Fruit fly (Drosophila melanogaster) whole organism, prepupa: ENCODE results near the gene Mp.

Source experiments
- CG10631 ChIP-seq: fragments of 200-800 bp; sonication (Bioruptor generic); optimal IDR thresholded peaks from 2 replicates; lab custom pipeline; 2016; ENCODE audit warnings: missing biosample characterization, missing genetic modification characterization
- CG10669 ChIP-seq: fragments of 200-800 bp; sonication (Bioruptor generic); optimal IDR thresholded peaks from 3 replicates; lab custom pipeline; 2018; ENCODE audit warnings: missing biosample characterization, mild to moderate bottlenecking, missing genetic modification characterization, moderate library complexity
- CG11294 ChIP-seq: fragments of 200-800 bp; sonication (Bioruptor generic); IDR thresholded peaks from 2 replicates; pipeline ENCODE4 v1.3.6; 2022; ENCODE audit warnings: missing biosample characterization, missing genetic modification characterization
- CG11902 ChIP-seq: fragments of 200-800 bp; sonication (Bioruptor generic); optimal IDR thresholded peaks from 3 replicates; lab custom pipeline; 2016; ENCODE audit warnings: missing biosample characterization, missing genetic modification characterization
- CG15336 ChIP-seq: fragments of 200-800 bp; sonication (Bioruptor generic); IDR thresholded peaks from 2 replicates; pipeline ENCODE4 v1.3.6; 2022; ENCODE audit warnings: missing biosample characterization, missing genetic modification characterization
- CG1621 ChIP-seq: fragments of 200-800 bp; sonication (Bioruptor generic); optimal IDR thresholded peaks from 3 replicates; lab custom pipeline; 2018; ENCODE audit warnings: missing biosample characterization, mild to moderate bottlenecking, missing genetic modification characterization
- CG16779 ChIP-seq: fragments of 200-800 bp; sonication (Bioruptor generic); optimal IDR thresholded peaks from 3 replicates; lab custom pipeline; 2017; ENCODE audit warnings: missing biosample characterization, mild to moderate bottlenecking, missing genetic modification characterization
- CG3032 ChIP-seq: fragments of 200-800 bp; optimal IDR thresholded peaks from 2 replicates; lab custom pipeline; 2019; ENCODE audit warnings: missing biosample characterization, mild to moderate bottlenecking, missing genetic modification characterization, moderate library complexity
- CG31627 ChIP-seq: fragments of 200-800 bp; sonication (Bioruptor generic); optimal IDR thresholded peaks from 3 replicates; lab custom pipeline; 2016; ENCODE audit warnings: missing biosample characterization, missing genetic modification characterization
- CG32006 ChIP-seq: fragments of 200-800 bp; sonication (Bioruptor generic); optimal IDR thresholded peaks from 3 replicates; lab custom pipeline; 2017; ENCODE audit warnings: missing biosample characterization, mild to moderate bottlenecking, missing genetic modification characterization
- CG34406 ChIP-seq: fragments of 200-800 bp; sonication (Bioruptor generic); optimal IDR thresholded peaks from 3 replicates; lab custom pipeline; 2016; ENCODE audit warnings: missing biosample characterization, missing genetic modification characterization
- CG6163 ChIP-seq: fragments of 200-800 bp; sonication (Bioruptor generic); IDR thresholded peaks from 3 replicates; pipeline ENCODE4 v1.3.6; 2022; ENCODE audit warnings: missing biosample characterization, missing genetic modification characterization
- CG6792 ChIP-seq: fragments of 200-800 bp; sonication (Bioruptor generic); optimal IDR thresholded peaks from 3 replicates; lab custom pipeline; 2016; ENCODE audit warnings: missing biosample characterization, missing genetic modification characterization
- CG6854 ChIP-seq: fragments of 200-800 bp; sonication (Bioruptor generic); optimal IDR thresholded peaks from 2 replicates; lab custom pipeline; 2017; ENCODE audit warnings: missing biosample characterization, mild to moderate bottlenecking, missing genetic modification characterization
- CG8119 ChIP-seq: fragments of 200-800 bp; sonication (Bioruptor generic); IDR thresholded peaks from 3 replicates; pipeline ENCODE4 v1.3.6; 2022; ENCODE audit warnings: missing biosample characterization, missing genetic modification characterization
- CG8319 ChIP-seq: fragments of 200-800 bp; sonication (Bioruptor generic); optimal IDR thresholded peaks from 3 replicates; lab custom pipeline; 2016; ENCODE audit warnings: missing biosample characterization, missing genetic modification characterization
- CG8632 ChIP-seq: fragments of 200-800 bp; sonication (Bioruptor generic); optimal IDR thresholded peaks from 3 replicates; lab custom pipeline; 2016; ENCODE audit warnings: missing biosample characterization, missing genetic modification characterization
- CG9139 ChIP-seq: fragments of 200-800 bp; sonication (Bioruptor generic); optimal IDR thresholded peaks from 3 replicates; lab custom pipeline; 2017; ENCODE audit warnings: missing biosample characterization, mild to moderate bottlenecking, missing genetic modification characterization
- Eip75B ChIP-seq: fragments of 200-800 bp; sonication (Bioruptor generic); optimal IDR thresholded peaks from 3 replicates; lab custom pipeline; 2016; ENCODE audit warnings: missing biosample characterization, missing genetic modification characterization
- Eip78C ChIP-seq: fragments of 200-800 bp; sonication (Bioruptor generic); peaks from one replicate; lab custom pipeline; 2016; ENCODE audit warnings: missing biosample characterization, missing genetic modification characterization
- Eip93F ChIP-seq: fragments of 200-800 bp; sonication (Bioruptor generic); optimal IDR thresholded peaks from 2 replicates; lab custom pipeline; 2016; ENCODE audit warnings: missing biosample characterization, mild to moderate bottlenecking, missing genetic modification characterization
- Ets21C ChIP-seq: fragments of 200-800 bp; sonication (Bioruptor generic); optimal IDR thresholded peaks from 3 replicates; lab custom pipeline; 2016; ENCODE audit warnings: missing biosample characterization, missing genetic modification characterization
- Ets96B ChIP-seq: fragments of 200-800 bp; optimal IDR thresholded peaks from 2 replicates; lab custom pipeline; 2019; ENCODE audit warnings: missing biosample characterization, mild to moderate bottlenecking, missing genetic modification characterization, moderate library complexity
- Gug ChIP-seq: fragments of 200-800 bp; sonication (Bioruptor generic); IDR thresholded peaks from 2 replicates; pipeline ENCODE4 v1.3.6; 2022; ENCODE audit warnings: missing biosample characterization, missing genetic modification characterization
- Hr38 ChIP-seq: sonication (Bioruptor generic); optimal IDR thresholded peaks from 2 replicates; lab custom pipeline; 2016; ENCODE audit warnings: missing biosample characterization, missing genetic modification characterization
- Hr39 ChIP-seq: fragments of 200-800 bp; sonication (Bioruptor generic); optimal IDR thresholded peaks from 2 replicates; lab custom pipeline; 2016; ENCODE audit warnings: missing biosample characterization, missing genetic modification characterization
- Hr4 ChIP-seq: fragments of 200-800 bp; sonication (Bioruptor generic); optimal IDR thresholded peaks from 3 replicates; lab custom pipeline; 2016; ENCODE audit warnings: missing biosample characterization, missing genetic modification characterization
- Lpt ChIP-seq: fragments of 200-800 bp; sonication (Bioruptor generic); optimal IDR thresholded peaks from 3 replicates; lab custom pipeline; 2016; ENCODE audit warnings: missing biosample characterization, missing genetic modification characterization
- OdsH ChIP-seq: fragments of 200-800 bp; sonication (Bioruptor generic); optimal IDR thresholded peaks from 3 replicates; lab custom pipeline; 2016; ENCODE audit warnings: missing biosample characterization, missing genetic modification characterization
- Sox102F ChIP-seq: fragments of 200-800 bp; sonication (Bioruptor generic); optimal IDR thresholded peaks from 2 replicates; lab custom pipeline; 2016; ENCODE audit warnings: missing biosample characterization, mild to moderate bottlenecking, missing genetic modification characterization
- Sox14 ChIP-seq: fragments of 200-800 bp; sonication (Bioruptor generic); optimal IDR thresholded peaks from 3 replicates; lab custom pipeline; 2016; ENCODE audit warnings: missing biosample characterization, missing genetic modification characterization
- achi ChIP-seq: fragments of 200-800 bp; sonication (Bioruptor generic); optimal IDR thresholded peaks from 3 replicates; lab custom pipeline; 2016; ENCODE audit warnings: missing biosample characterization, missing genetic modification characterization
- cyc ChIP-seq: fragments of 200-800 bp; sonication (Bioruptor generic); optimal IDR thresholded peaks from 3 replicates; lab custom pipeline; 2016; ENCODE audit warnings: missing biosample characterization, missing genetic modification characterization
- dac ChIP-seq: fragments of 200-800 bp; sonication (Bioruptor generic); optimal IDR thresholded peaks from 2 replicates; lab custom pipeline; 2017; ENCODE audit warnings: missing biosample characterization, mild to moderate bottlenecking, missing genetic modification characterization
- dsx ChIP-seq: fragments of 200-800 bp; optimal IDR thresholded peaks from 3 replicates; lab custom pipeline; 2019; ENCODE audit warnings: missing biosample characterization, mild to moderate bottlenecking, missing genetic modification characterization, moderate library complexity; ENCODE audit not compliant: poor library complexity, severe bottlenecking
- esn ChIP-seq: fragments of 200-800 bp; sonication (Bioruptor generic); optimal IDR thresholded peaks from 2 replicates; lab custom pipeline; 2016; ENCODE audit warnings: missing biosample characterization, mild to moderate bottlenecking, missing genetic modification characterization, moderate library complexity
- fd59A ChIP-seq: fragments of 200-800 bp; sonication (Bioruptor generic); optimal IDR thresholded peaks from 2 replicates; lab custom pipeline; 2017; ENCODE audit warnings: missing biosample characterization, mild to moderate bottlenecking, missing genetic modification characterization, missing genetic modification reagents
- fd85E ChIP-seq: fragments of 200-800 bp; sonication (Bioruptor generic); optimal IDR thresholded peaks from 3 replicates; lab custom pipeline; 2016; ENCODE audit warnings: missing biosample characterization, missing genetic modification characterization
- fkh ChIP-seq: fragments of 200-800 bp; sonication (Bioruptor generic); optimal IDR thresholded peaks from 3 replicates; lab custom pipeline; 2017; ENCODE audit warnings: missing biosample characterization, mild to moderate bottlenecking, missing genetic modification characterization, moderate library complexity
- net ChIP-seq: fragments of 200-800 bp; sonication (Bioruptor generic); optimal IDR thresholded peaks from 3 replicates; lab custom pipeline; 2016; ENCODE audit warnings: missing biosample characterization, missing genetic modification characterization
- salr ChIP-seq, 2 experiments: fragments of 200-800 bp; sonication (Bioruptor generic); optimal IDR thresholded peaks; 3 replicates each; lab custom pipeline; 2016 to 2018; ENCODE audit warnings: missing biosample characterization in 2 of 2, missing genetic modification characterization in 2 of 2, mild to moderate bottlenecking in 1 of 2
- spab ChIP-seq: fragments of 200-800 bp; sonication (Bioruptor generic); optimal IDR thresholded peaks from 2 replicates; lab custom pipeline; 2017; ENCODE audit warnings: missing biosample characterization, mild to moderate bottlenecking, missing genetic modification characterization, missing genetic modification reagents
- ss ChIP-seq, 2 experiments: fragments of 200-800 bp; sonication (Bioruptor generic); optimal IDR thresholded peaks; 2 replicates in 1 of 2; 3 replicates in 1 of 2; lab custom pipeline; 2017 to 2018; ENCODE audit warnings: mild to moderate bottlenecking in 2 of 2, missing biosample characterization in 2 of 2, missing genetic modification characterization in 2 of 2, moderate library complexity in 1 of 2
- topi ChIP-seq: fragments of 200-800 bp; sonication (Bioruptor generic); optimal IDR thresholded peaks from 3 replicates; lab custom pipeline; 2016; ENCODE audit warnings: missing biosample characterization, missing genetic modification characterization
- vri ChIP-seq: fragments of 200-800 bp; sonication (Bioruptor generic); optimal IDR thresholded peaks from 3 replicates; lab custom pipeline; 2016; ENCODE audit warnings: missing biosample characterization, mild to moderate bottlenecking, missing genetic modification characterization

Mp gene

dm6 chr3L:6955254-6956229 is 43.1 kb upstream of the Mp start, which contains the start of the genes CG10077 and CG9948 (continued):
- no peak for TF ChIP-seq Hr38 (GFP tag; lab: Kevin White, UChicago)
- peak; percentile 92 for TF ChIP-seq Hr4 (GFP tag; lab: Kevin White, UChicago)
- TF ChIP-seq CG8632 (GFP tag; lab: Kevin White, UChicago) = peak; percentile 89
- peak; percentile 95 for TF ChIP-seq CG15336 (GFP tag; lab: Robert Waterston, UW)
- peak; percentile 88 for TF ChIP-seq CG6792 (GFP tag; lab: Kevin White, UChicago)
- peak; percentile 90 for TF ChIP-seq Ets96B
- peak; percentile 82 for TF ChIP-seq Gug (GFP tag; lab: Robert Waterston, UW)
- no peak for TF ChIP-seq fd85E (GFP tag; lab: Kevin White, UChicago)
- TF ChIP-seq esn = peak; percentile 93
- peak; percentile 94 for TF ChIP-seq CG8119
- peak; percentile 75 for TF ChIP-seq CG8319
- peak; percentile 85 for TF ChIP-seq CG11294
- TF ChIP-seq Sox14 (GFP tag; lab: Kevin White, UChicago) = peak; percentile 87
- peak; percentile 86 for TF ChIP-seq Eip93F (GFP tag; lab: Kevin White, UChicago)
- peak; percentile 91 for TF ChIP-seq CG3032 (tag; lab: Kevin White, UChicago)
- peak; percentile 85 for TF ChIP-seq Eip75B (GFP tag; lab: Kevin White, UChicago)
- no peak for TF ChIP-seq CG16779
- no peak for TF ChIP-seq spab
- peak; percentile 92 for TF ChIP-seq OdsH (GFP tag; lab: Kevin White, UChicago)
- TF ChIP-seq Lpt = no peak
- TF ChIP-seq cyc = peak; percentile 85
- TF ChIP-seq CG11902 = peak; percentile 76
- TF ChIP-seq CG6854 (GFP tag; lab: Kevin White, UChicago) = peak; percentile 75
- peak; percentile 83 for TF ChIP-seq fd59A (GFP tag; lab: Kevin White, UChicago)
- TF ChIP-seq CG34406 = peak; percentile 86
- TF ChIP-seq CG32006 (GFP tag; lab: Kevin White, UChicago) = peak; percentile 87
- TF ChIP-seq dac (GFP tag; lab: Kevin White, UChicago) = peak; percentile 51
- peak; percentile 88 for TF ChIP-seq CG10669
- TF ChIP-seq topi (GFP tag; lab: Kevin White, UChicago) = peak; percentile 88
- TF ChIP-seq Ets21C = peak; percentile 81
- TF ChIP-seq CG6163 = peak; percentile 91
- peak; percentile 79 to 88 for TF ChIP-seq ss (GFP tag; optimal IDR thresholded peaks at IDR 0.05; lab: Kevin White, UChicago)
- TF ChIP-seq, all 60 proteins: peak for 53

DNA sequence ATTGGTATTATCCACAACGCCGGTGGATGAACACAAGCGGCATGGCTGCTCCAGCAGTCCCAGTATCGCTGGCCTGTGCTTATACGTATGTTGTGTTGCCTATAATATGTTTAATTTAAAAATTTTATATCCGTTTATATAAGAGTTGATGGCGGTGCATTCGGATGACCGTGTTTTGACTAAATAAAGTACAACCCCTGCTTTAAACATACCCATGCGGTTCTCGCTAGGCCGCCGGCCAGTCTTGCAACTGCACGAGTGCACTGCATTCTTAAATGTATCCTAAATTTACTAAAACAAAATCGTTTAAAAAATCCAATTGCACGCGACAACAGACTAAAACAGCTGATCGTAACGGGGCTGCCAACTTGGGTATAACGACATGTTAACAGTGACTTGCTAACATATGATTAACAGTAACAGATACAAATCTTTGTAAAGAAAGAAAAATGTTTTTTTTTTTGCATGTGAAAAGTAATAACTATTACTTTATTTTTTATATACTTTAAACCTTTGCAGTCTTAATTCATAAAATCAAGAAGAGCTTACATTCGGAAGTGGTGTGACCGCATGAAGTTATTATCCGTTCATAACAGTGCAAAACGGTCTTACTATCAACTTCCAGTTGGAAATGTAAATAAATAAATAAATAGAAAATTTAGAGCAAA is 40.8 kb upstream of the Mp start, which contains the start of the genes Uqcc1 and Surf1:
Gene Uqcc1 (minus strand): TSS at position 356 of the 668 bp plus-strand sequence.
Gene Surf1 (plus strand): TSS at position 594 of the 668 bp plus-strand sequence.
- TF ChIP-seq CG6792 (GFP tag; lab: Kevin White, UChicago) = no peak
- TF ChIP-seq spab = no peak
- no peak for TF ChIP-seq dac (GFP tag; lab: Kevin White, UChicago)
- TF ChIP-seq CG16779 = no peak
- no peak for TF ChIP-seq CG10631 (GFP tag; lab: Kevin White, UChicago)
- TF ChIP-seq fd85E (GFP tag; lab: Kevin White, UChicago) = no peak
- TF ChIP-seq fkh (GFP tag; lab: Kevin White, UChicago) = peak; percentile 93
- TF ChIP-seq vri (GFP tag; lab: Kevin White, UChicago) = no peak
- peak; percentile 3 for TF ChIP-seq Eip75B (GFP tag; lab: Kevin White, UChicago)
- TF ChIP-seq CG9139 = no peak
- no peak for TF ChIP-seq CG34406
- no peak for TF ChIP-seq salr (GFP tag; optimal IDR thresholded peaks at IDR 0.05; lab: Kevin White, UChicago)
- TF ChIP-seq Hr39 (GFP tag; lab: Kevin White, UChicago) = no peak
- no peak for TF ChIP-seq achi (GFP tag; lab: Kevin White, UChicago)
- TF ChIP-seq Eip78C = peak; percentile 63
- TF ChIP-seq net = no peak
- TF ChIP-seq fd59A (GFP tag; lab: Kevin White, UChicago) = no peak
- no peak for TF ChIP-seq CG8119
- no peak for TF ChIP-seq Sox102F (GFP tag; lab: Kevin White, UChicago)
- TF ChIP-seq CG11902 = no peak
- TF ChIP-seq Eip93F (GFP tag; lab: Kevin White, UChicago) = peak; percentile 24
- no peak for TF ChIP-seq dsx (GFP tag; lab: Kevin White, UChicago)
- peak; percentile 20 for TF ChIP-seq esn
- TF ChIP-seq Hr38 (GFP tag; lab: Kevin White, UChicago) = no peak
- no peak for TF ChIP-seq CG6854 (GFP tag; lab: Kevin White, UChicago)
- TF ChIP-seq Ets96B = no peak
- no peak for TF ChIP-seq CG1621
- TF ChIP-seq CG31627 = no peak
- TF ChIP-seq ss (GFP tag; optimal IDR thresholded peaks at IDR 0.05; lab: Kevin White, UChicago) = no peak
